Fruit fly (Drosophila melanogaster) whole organism, pupa: ENCODE results near the gene CG15878.

Experiments
- CG14655 ChIP-seq: fragments of 200-800 bp; sonication (Bioruptor generic); optimal IDR thresholded peaks from 3 replicates; lab custom pipeline; 2017; ENCODE audit warnings: mild to moderate bottlenecking, missing biosample characterization, missing genetic modification reagents, missing genetic modification characterization
- CG9948 ChIP-seq: fragments of 200-800 bp; sonication (Bioruptor generic); optimal IDR thresholded peaks from 2 replicates; lab custom pipeline; 2018; ENCODE audit warnings: missing biosample characterization, mild to moderate bottlenecking, missing genetic modification characterization, moderate library complexity
- Pif1A ChIP-seq: fragments of 200-800 bp; sonication (Bioruptor generic); optimal IDR thresholded peaks from 3 replicates; lab custom pipeline; 2016; ENCODE audit warnings: missing biosample characterization, missing genetic modification characterization
- Pif1B ChIP-seq: fragments of 200-800 bp; sonication (Bioruptor generic); optimal IDR thresholded peaks from 3 replicates; lab custom pipeline; 2016; ENCODE audit warnings: missing biosample characterization, missing genetic modification characterization

DNA sequence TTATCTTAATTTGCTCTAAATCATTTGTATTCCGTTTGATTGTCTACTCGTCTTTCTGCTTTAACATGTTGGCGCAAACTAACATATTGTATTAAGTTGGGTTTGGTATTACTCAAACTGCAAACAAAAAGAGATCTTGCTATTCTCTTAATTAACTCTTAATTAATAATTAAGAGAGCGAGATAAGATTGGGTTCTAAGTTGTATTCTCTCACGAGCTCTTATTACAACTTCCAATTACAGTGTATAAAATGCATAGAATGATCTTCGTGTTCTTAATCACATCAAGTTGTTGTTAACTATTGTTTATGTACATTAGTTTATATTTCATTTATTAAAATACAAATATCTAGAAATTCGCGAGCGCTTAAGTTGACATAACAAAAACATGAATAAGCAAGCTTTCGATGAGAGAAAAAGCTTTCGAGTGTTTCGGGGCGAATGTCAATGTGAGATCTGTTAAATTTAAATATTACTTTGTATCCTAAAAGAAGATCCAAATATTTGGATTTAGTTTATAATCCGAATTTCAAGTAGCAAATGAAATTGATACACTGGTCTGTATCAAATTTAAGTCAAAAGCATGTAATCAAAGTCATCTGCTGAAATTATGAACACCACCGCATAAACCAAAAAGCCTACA, 41.3 kb downstream of the CG15878 start, which contains the start of gene CG5704:
- no peak for TF ChIP-seq Pif1B (GFP tag; lab: Kevin White, UChicago)
- no peak for TF ChIP-seq CG14655 (GFP tag; lab: Kevin White, UChicago)
- no peak for TF ChIP-seq Pif1A (GFP tag; lab: Kevin White, UChicago)
- no peak for TF ChIP-seq CG9948 (tag; lab: Kevin White, UChicago)
